Fruit fly (Drosophila melanogaster) whole organism, embryonic: ENCODE data around the gene Scgalpha.

Source experiments
- B-H2 ChIP-seq: fragments of 200-800 bp; sonication (Bioruptor generic); optimal IDR thresholded peaks from 2 replicates; lab custom pipeline; 2018; ENCODE audit warnings: missing biosample characterization, mild to moderate bottlenecking, missing genetic modification characterization
- CG12659 ChIP-seq: fragments of 200-800 bp; sonication (Bioruptor generic); optimal IDR thresholded peaks from 3 replicates; lab custom pipeline; 2017; ENCODE audit warnings: mild to moderate bottlenecking, missing biosample characterization, missing genetic modification reagents, missing genetic modification characterization
- CG12769 ChIP-seq: fragments of 200-800 bp; sonication (Bioruptor generic); optimal IDR thresholded peaks from 2 replicates; lab custom pipeline; 2019; ENCODE audit warnings: missing biosample characterization, mild to moderate bottlenecking, missing genetic modification characterization, moderate library complexity
- CG12942 ChIP-seq: fragments of 200-800 bp; sonication (Bioruptor generic); optimal IDR thresholded peaks from 3 replicates; lab custom pipeline; 2016; ENCODE audit warnings: missing biosample characterization, missing genetic modification characterization
- CG13296 ChIP-seq: fragments of 200-800 bp; sonication (Bioruptor generic); optimal IDR thresholded peaks from 3 replicates; lab custom pipeline; 2018; ENCODE audit warnings: missing biosample characterization, mild to moderate bottlenecking, missing genetic modification characterization
- CG15269 ChIP-seq: fragments of 200-800 bp; sonication (Bioruptor generic); optimal IDR thresholded peaks from 2 replicates; lab custom pipeline; 2018; ENCODE audit warnings: missing biosample characterization, mild to moderate bottlenecking, missing genetic modification characterization, moderate library complexity
- CG16813 ChIP-seq: fragments of 200-800 bp; sonication (Bioruptor generic); IDR thresholded peaks from 3 replicates; pipeline ENCODE4 v1.3.6; 2022; ENCODE audit warnings: missing biosample characterization, missing genetic modification characterization; ENCODE audit not compliant: partially characterized antibody
- CG2116 ChIP-seq: fragments of 200-800 bp; sonication (Bioruptor generic); optimal IDR thresholded peaks from 3 replicates; lab custom pipeline; 2018; ENCODE audit warnings: missing biosample characterization, mild to moderate bottlenecking, missing genetic modification characterization
- CG31224 ChIP-seq: fragments of 200-800 bp; sonication (Bioruptor generic); IDR thresholded peaks from 2 replicates; pipeline ENCODE4 v1.3.6; 2022; ENCODE audit warnings: missing biosample characterization, missing genetic modification characterization
- CG3163 ChIP-seq: fragments of 200-800 bp; sonication (Bioruptor generic); optimal IDR thresholded peaks from 3 replicates; lab custom pipeline; 2016; ENCODE audit warnings: missing biosample characterization, missing genetic modification characterization
- CG32532 ChIP-seq: fragments of 200-800 bp; sonication (Bioruptor generic); IDR thresholded peaks from 2 replicates; pipeline ENCODE4 v1.3.6; 2022; ENCODE audit warnings: missing biosample characterization, missing genetic modification characterization
- CG32767 ChIP-seq: fragments of 200-800 bp; sonication (Bioruptor generic); IDR thresholded peaks from 2 replicates; pipeline ENCODE4 v1.3.6; 2022; ENCODE audit warnings: missing biosample characterization, missing genetic modification characterization
- CG6654 ChIP-seq: fragments of 200-800 bp; sonication (Bioruptor generic); optimal IDR thresholded peaks from 2 replicates; lab custom pipeline; 2017; ENCODE audit warnings: missing biosample characterization, mild to moderate bottlenecking, missing genetic modification characterization
- CG7372 ChIP-seq: fragments of 200-800 bp; sonication (Bioruptor generic); IDR thresholded peaks from 2 replicates; pipeline ENCODE4 v1.3.6; 2022; ENCODE audit warnings: missing biosample characterization, missing genetic modification characterization
- CG7745 ChIP-seq: fragments of 200-800 bp; sonication (Bioruptor generic); optimal IDR thresholded peaks from 2 replicates; lab custom pipeline; 2018; ENCODE audit warnings: missing biosample characterization, mild to moderate bottlenecking, missing genetic modification characterization, moderate library complexity
- CG7987 ChIP-seq: fragments of 200-800 bp; sonication (Bioruptor generic); optimal IDR thresholded peaks from 2 replicates; lab custom pipeline; 2018; ENCODE audit warnings: missing biosample characterization, mild to moderate bottlenecking, missing genetic modification characterization, moderate library complexity
- CG8388 ChIP-seq: fragments of 200-800 bp; sonication (Bioruptor generic); optimal IDR thresholded peaks from 2 replicates; lab custom pipeline; 2019; ENCODE audit warnings: missing biosample characterization, mild to moderate bottlenecking, missing genetic modification characterization, moderate library complexity
- CkIIα-i1 ChIP-seq: fragments of 200-800 bp; sonication (Bioruptor generic); IDR thresholded peaks from 2 replicates; pipeline ENCODE4 v1.3.6; 2022; ENCODE audit warnings: missing biosample characterization, missing genetic modification characterization
- Dip3 ChIP-seq: fragments of 200-800 bp; sonication (Bioruptor generic); optimal IDR thresholded peaks from 3 replicates; lab custom pipeline; 2016; ENCODE audit warnings: missing biosample characterization, missing genetic modification characterization
- Doc3 ChIP-seq: fragments of 200-800 bp; sonication (Bioruptor generic); IDR thresholded peaks from 3 replicates; pipeline ENCODE4 v1.3.6; 2022; ENCODE audit warnings: missing biosample characterization, missing genetic modification characterization; ENCODE audit not compliant: partially characterized antibody
- E2f1 ChIP-seq: fragments of 200-800 bp; sonication (Bioruptor generic); IDR thresholded peaks from 2 replicates; pipeline ENCODE4 v1.3.6; 2022; ENCODE audit warnings: missing biosample characterization, missing genetic modification characterization
- ERR ChIP-seq: fragments of 200-800 bp; sonication (Bioruptor generic); optimal IDR thresholded peaks from 2 replicates; lab custom pipeline; 2016; ENCODE audit warnings: missing biosample characterization, missing genetic modification characterization
- Gug ChIP-seq: fragments of 200-800 bp; sonication (Bioruptor generic); IDR thresholded peaks from 4 replicates; pipeline ENCODE4 v1.3.6; 2022; ENCODE audit warnings: missing biosample characterization, missing genetic modification characterization
- HLH3B ChIP-seq: fragments of 200-800 bp; sonication (Bioruptor generic); IDR thresholded peaks from 2 replicates; pipeline ENCODE4 v1.3.6; 2022; ENCODE audit warnings: missing biosample characterization, missing genetic modification characterization
- HLH4C ChIP-seq: fragments of 200-800 bp; sonication (Bioruptor generic); IDR thresholded peaks from 3 replicates; pipeline ENCODE4 v1.3.6; 2022; ENCODE audit warnings: missing biosample characterization, missing genetic modification characterization; ENCODE audit not compliant: partially characterized antibody
- Hand ChIP-seq: fragments of 200-800 bp; sonication (Bioruptor generic); optimal IDR thresholded peaks from 2 replicates; lab custom pipeline; 2017; ENCODE audit warnings: mild to moderate bottlenecking, missing biosample characterization, missing genetic modification reagents, missing genetic modification characterization
- HmgD ChIP-seq: fragments of 200-800 bp; sonication (Bioruptor generic); optimal IDR thresholded peaks from 3 replicates; lab custom pipeline; 2016; ENCODE audit warnings: missing biosample characterization, missing genetic modification characterization
- Myb ChIP-seq: fragments of 200-800 bp; sonication (Bioruptor generic); optimal IDR thresholded peaks from 2 replicates; lab custom pipeline; 2016; ENCODE audit warnings: missing biosample characterization, missing genetic modification characterization
- PHDP ChIP-seq: fragments of 200-800 bp; sonication (Bioruptor generic); optimal IDR thresholded peaks from 3 replicates; lab custom pipeline; 2018; ENCODE audit warnings: missing biosample characterization, mild to moderate bottlenecking, missing genetic modification characterization, moderate library complexity
- Pdp1 ChIP-seq, 2 experiments: fragments of 200-800 bp; sonication (Bioruptor generic); optimal IDR thresholded peaks; 3 replicates each; lab custom pipeline; 2016; ENCODE audit warnings: missing biosample characterization in 2 of 2, missing genetic modification characterization in 2 of 2, mild to moderate bottlenecking in 1 of 2, moderate library complexity in 1 of 2
- Side ChIP-seq: fragments of 200-800 bp; sonication (Bioruptor generic); optimal IDR thresholded peaks from 2 replicates; lab custom pipeline; 2016; ENCODE audit warnings: missing biosample characterization, missing genetic modification characterization
- Sin3A ChIP-seq: fragments of >200 bp; optimal IDR thresholded peaks from 2 replicates; lab custom pipeline; 2018
- Sry-δ ChIP-seq: fragments of 200-800 bp; sonication (Bioruptor generic); optimal IDR thresholded peaks from 2 replicates; lab custom pipeline; 2016; ENCODE audit warnings: missing biosample characterization, missing genetic modification characterization
- ap ChIP-seq: fragments of 200-800 bp; sonication (Bioruptor generic); IDR thresholded peaks from 2 replicates; pipeline ENCODE4 v1.3.6; 2022; ENCODE audit warnings: missing biosample characterization, missing genetic modification characterization
- ase ChIP-seq: fragments of 200-800 bp; sonication (Bioruptor generic); IDR thresholded peaks from 3 replicates; pipeline ENCODE4 v1.3.6; 2022; ENCODE audit warnings: missing biosample characterization, missing genetic modification characterization
- corto ChIP-seq: fragments of 200-800 bp; sonication (Bioruptor generic); optimal IDR thresholded peaks from 2 replicates; lab custom pipeline; 2016; ENCODE audit warnings: missing biosample characterization, mild to moderate bottlenecking, missing genetic modification characterization, moderate library complexity
- crc ChIP-seq: fragments of 200-800 bp; sonication (Bioruptor generic); optimal IDR thresholded peaks from 2 replicates; lab custom pipeline; 2016; ENCODE audit warnings: missing biosample characterization, missing genetic modification characterization
- crol ChIP-seq: fragments of 200-800 bp; sonication (Bioruptor generic); IDR thresholded peaks from 2 replicates; pipeline ENCODE4 v1.3.6; 2022; ENCODE audit warnings: missing biosample characterization, missing genetic modification characterization
- dysf ChIP-seq: fragments of 200-800 bp; sonication (Bioruptor generic); IDR thresholded peaks from 3 replicates; pipeline ENCODE4 v1.3.6; 2022; ENCODE audit warnings: missing biosample characterization, missing genetic modification characterization
- exex ChIP-seq: fragments of 200-800 bp; sonication (Bioruptor generic); optimal IDR thresholded peaks from 4 replicates; lab custom pipeline; 2018; ENCODE audit warnings: missing biosample characterization, mild to moderate bottlenecking, missing genetic modification characterization, moderate library complexity
- fd102C ChIP-seq: fragments of 200-800 bp; sonication (Bioruptor generic); optimal IDR thresholded peaks from 2 replicates; lab custom pipeline; 2018; ENCODE audit warnings: missing biosample characterization, mild to moderate bottlenecking, missing genetic modification characterization, moderate library complexity
- ham ChIP-seq: fragments of 200-800 bp; sonication (Bioruptor generic); IDR thresholded peaks from 2 replicates; pipeline ENCODE4 v1.3.6; 2022; ENCODE audit warnings: missing biosample characterization, missing genetic modification characterization
- ken ChIP-seq: fragments of 200-800 bp; sonication (Bioruptor generic); IDR thresholded peaks from 3 replicates; pipeline ENCODE4 v1.3.6; 2022; ENCODE audit warnings: missing biosample characterization, missing genetic modification characterization
- lab ChIP-seq: fragments of 200-800 bp; sonication (Bioruptor generic); optimal IDR thresholded peaks from 3 replicates; lab custom pipeline; 2017; ENCODE audit warnings: missing biosample characterization, missing genetic modification characterization, mild to moderate bottlenecking, moderate library complexity, missing genetic modification reagents
- repo ChIP-seq: fragments of 200-800 bp; sonication (Bioruptor generic); optimal IDR thresholded peaks from 2 replicates; lab custom pipeline; 2016; ENCODE audit warnings: missing biosample characterization, missing genetic modification characterization
- shn ChIP-seq: fragments of 200-800 bp; sonication (Bioruptor generic); optimal IDR thresholded peaks from 3 replicates; lab custom pipeline; 2016; ENCODE audit warnings: missing biosample characterization, missing genetic modification characterization
- sqz ChIP-seq: fragments of 200-800 bp; sonication (Bioruptor generic); optimal IDR thresholded peaks from 3 replicates; lab custom pipeline; 2018; ENCODE audit warnings: missing biosample characterization, mild to moderate bottlenecking, missing genetic modification characterization
- usp ChIP-seq: fragments of >200 bp; optimal IDR thresholded peaks from 2 replicates; lab custom pipeline; 2017; ENCODE audit warnings: missing biosample characterization, missing genetic modification characterization
- vvl ChIP-seq: fragments of 200-800 bp; sonication (Bioruptor generic); IDR thresholded peaks from 2 replicates; pipeline ENCODE4 v1.3.6; 2022; ENCODE audit warnings: missing biosample characterization, missing genetic modification characterization
- yki ChIP-seq: fragments of >200 bp; optimal IDR thresholded peaks from 3 replicates; lab custom pipeline; 2018

The Scgalpha gene

DNA sequence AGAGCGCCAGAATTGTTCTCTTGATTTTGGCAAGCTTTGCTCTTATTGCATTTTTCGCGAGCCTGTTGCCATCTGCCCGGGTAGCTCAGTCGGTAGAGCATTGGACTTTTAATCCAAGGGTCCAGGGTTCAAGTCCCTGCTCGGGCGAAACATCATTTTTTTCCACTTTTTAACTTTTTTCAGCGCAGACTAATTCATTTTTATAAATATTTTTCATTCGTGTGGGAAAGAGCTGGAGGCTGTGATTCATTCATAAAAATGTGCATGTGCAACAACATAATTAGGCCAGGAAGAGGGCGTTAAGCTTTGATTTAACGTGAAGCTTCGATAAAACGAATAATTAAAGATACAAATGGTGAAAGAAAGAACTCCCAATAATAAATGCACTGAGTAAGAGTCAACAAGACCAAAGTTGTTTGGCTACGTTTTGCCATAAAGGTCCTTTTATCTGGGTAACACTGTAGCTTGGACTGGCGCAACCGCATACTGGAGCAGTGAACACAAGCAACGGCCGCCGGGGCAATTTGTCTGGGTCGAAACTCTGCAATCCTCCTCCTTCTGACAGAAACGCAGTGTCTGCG is 12.5 kb upstream of the Scgalpha start (continued):
- TF ChIP-seq shn (GFP tag; lab: Kevin White, UChicago) (no peak), CG12769 (no peak), CG32532 (GFP tag; lab: Robert Waterston, UW) (no peak), CkIIα-i1 (GFP tag; lab: Robert Waterston, UW) (no peak), HLH4C (no peak), Side (GFP tag; lab: Kevin White, UChicago) (no peak), Sin3A (lab: Kevin White, UChicago) (no peak), Gug (0 out of 4 replicates have a peak, but pooled peaks have one; percentile 29), B-H2 (GFP tag; lab: Kevin White, UChicago) (no peak), sqz (GFP tag; lab: Kevin White, UChicago) (no peak), HLH3B (no peak), ERR (GFP tag; lab: Kevin White, UChicago) (no peak), PHDP (tag; lab: Kevin White, UChicago) (peak; percentile 8), Doc3 (GFP tag; lab: Robert Waterston, UW) (no peak), CG6654 (no peak), corto (GFP tag; lab: Kevin White, UChicago) (peak; percentile 68), CG12942 (GFP tag; lab: Kevin White, UChicago) (no peak), CG2116 (no peak), dysf (GFP tag; lab: Robert Waterston, UW) (0 out of 3 replicates have a peak, but pooled peaks have one; percentile 45), Hand (GFP tag; lab: Kevin White, UChicago) (no peak), vvl (peak; percentile 30; the same call in 1 of the 2 replicates), CG3163 (GFP tag; lab: Kevin White, UChicago) (no peak), CG12659 (GFP tag; lab: Kevin White, UChicago) (no peak), repo (GFP tag; lab: Kevin White, UChicago) (no peak)
- TF ChIP-seq, all 482 proteins: peak for 74

- peak; percentile 96 for TF ChIP-seq ken (GFP tag; lab: Robert Waterston, UW)
- peak; percentile 92 for TF ChIP-seq Dip3 (GFP tag; lab: Kevin White, UChicago)
- TF ChIP-seq exex (tag; lab: Kevin White, UChicago): peak; percentile 86
- peak; percentile 79 for TF ChIP-seq Myb (GFP tag; lab: Kevin White, UChicago)
- peak; percentile 95 for TF ChIP-seq ap
- no peak for TF ChIP-seq usp (GFP tag; lab: Kevin White, UChicago)
- peak; percentile 75 for TF ChIP-seq HmgD (GFP tag; lab: Kevin White, UChicago)
- peak; percentile 90 for TF ChIP-seq CG7745
- TF ChIP-seq CG31224 (GFP tag; lab: Robert Waterston, UW): peak; percentile 94
- no peak for TF ChIP-seq yki (lab: Kevin White, UChicago)
- TF ChIP-seq CG15269 (tag; lab: Kevin White, UChicago): peak; percentile 97
- TF ChIP-seq Sry-δ (GFP tag; lab: Kevin White, UChicago): peak; percentile 48
- peak; percentile 92 to 95 for TF ChIP-seq Pdp1 (GFP tag; optimal IDR thresholded peaks at IDR 0.05; lab: Kevin White, UChicago)
- peak; percentile 85 for TF ChIP-seq ham (GFP tag; lab: Robert Waterston, UW)
- peak; percentile 95 for TF ChIP-seq CG7372
- TF ChIP-seq HLH3B: peak; percentile 97
- peak; percentile 97 for TF ChIP-seq CG8388 (GFP tag; lab: Kevin White, UChicago)
- TF ChIP-seq lab (GFP tag; lab: Kevin White, UChicago): peak; percentile 97
- TF ChIP-seq crol (GFP tag; lab: Robert Waterston, UW): peak; percentile 84
- peak; percentile 92 for TF ChIP-seq crc (GFP tag; lab: Kevin White, UChicago)
- TF ChIP-seq ase (GFP tag; lab: Robert Waterston, UW): peak; percentile 95
- peak; percentile 97 for TF ChIP-seq E2f1 (GFP tag; lab: Robert Waterston, UW)
- TF ChIP-seq sqz (GFP tag; lab: Kevin White, UChicago): peak; percentile 96
- TF ChIP-seq CG16813 (GFP tag; lab: Robert Waterston, UW): no peak
- TF ChIP-seq CG7987 (GFP tag; lab: Kevin White, UChicago): peak; percentile 86
- peak; percentile 97 for TF ChIP-seq CG13296 (GFP tag; lab: Kevin White, UChicago)
- TF ChIP-seq CG32767 (GFP tag; lab: Robert Waterston, UW): peak; percentile 94
- no peak for TF ChIP-seq fd102C (GFP tag; lab: Kevin White, UChicago)
These were observed 10.9 kb upstream of the Scgalpha start for dm6 chr2L:8292159-8292887.
